Fruit fly (Drosophila melanogaster): ENCODE results near the gene CG12702.

Gene CG12702

DNA sequence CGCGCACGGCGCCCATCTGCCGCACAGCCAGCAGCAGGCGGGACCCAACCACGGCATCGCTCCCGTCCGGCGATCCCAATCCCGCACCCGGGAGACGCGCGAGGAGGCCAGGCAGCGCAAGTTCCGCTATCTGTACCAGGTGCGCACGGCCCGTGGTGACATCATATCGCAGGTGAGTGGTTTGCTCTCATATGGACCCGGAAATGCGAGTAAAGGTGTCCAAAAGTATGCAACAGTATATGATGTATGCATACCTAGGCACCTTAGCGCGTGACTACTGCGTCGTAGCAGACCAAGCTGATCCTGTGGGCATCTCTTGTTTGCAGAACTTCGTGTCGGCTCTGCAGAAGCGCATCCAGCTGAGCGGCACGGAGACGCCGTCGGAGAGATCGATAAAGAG, 26.8 kb downstream of the CG12702 start:
- no peak for TF ChIP-seq pad (GFP tag; optimal IDR thresholded peaks at IDR 0.05)
- TF ChIP-seq Mnt (GFP tag; optimal IDR thresholded peaks at IDR 0.05) = no peak
- no peak for TF ChIP-seq CG11617 (GFP tag; optimal IDR thresholded peaks at IDR 0.05)
- TF ChIP-seq CG33017 (tag; optimal IDR thresholded peaks at IDR 0.05) = no peak
- TF ChIP-seq CG7045 (GFP tag; optimal IDR thresholded peaks at IDR 0.05) = no peak
- no peak for TF ChIP-seq toe (GFP tag; optimal IDR thresholded peaks at IDR 0.05)
- no peak for TF ChIP-seq CG14711 (tag; optimal IDR thresholded peaks at IDR 0.05)
- TF ChIP-seq Crg-1 (GFP tag; optimal IDR thresholded peaks at IDR 0.05) = no peak
- TF ChIP-seq kay (GFP tag; ENCODE audit: borderline replicate concordance) = no peak
- no peak for TF ChIP-seq CG12768 (GFP tag; optimal IDR thresholded peaks at IDR 0.05)
- no peak for TF ChIP-seq bab1 (GFP tag; optimal IDR thresholded peaks at IDR 0.05)
- TF ChIP-seq tj (GFP tag; optimal IDR thresholded peaks at IDR 0.05) = no peak
- TF ChIP-seq CG7101 (tag; optimal IDR thresholded peaks at IDR 0.05) = no peak
- no peak for TF ChIP-seq cnc (optimal IDR thresholded peaks at IDR 0.05)
- no peak for TF ChIP-seq cic (GFP tag; optimal IDR thresholded peaks at IDR 0.05)
- TF ChIP-seq ovo (GFP tag; optimal IDR thresholded peaks at IDR 0.05) = no peak
- no peak for TF ChIP-seq CG1620 (GFP tag; optimal IDR thresholded peaks at IDR 0.05)
- no peak for TF ChIP-seq Clk (GFP tag; optimal IDR thresholded peaks at IDR 0.05)
- no peak for TF ChIP-seq Hr96 (GFP tag; optimal IDR thresholded peaks at IDR 0.05)

DNA sequence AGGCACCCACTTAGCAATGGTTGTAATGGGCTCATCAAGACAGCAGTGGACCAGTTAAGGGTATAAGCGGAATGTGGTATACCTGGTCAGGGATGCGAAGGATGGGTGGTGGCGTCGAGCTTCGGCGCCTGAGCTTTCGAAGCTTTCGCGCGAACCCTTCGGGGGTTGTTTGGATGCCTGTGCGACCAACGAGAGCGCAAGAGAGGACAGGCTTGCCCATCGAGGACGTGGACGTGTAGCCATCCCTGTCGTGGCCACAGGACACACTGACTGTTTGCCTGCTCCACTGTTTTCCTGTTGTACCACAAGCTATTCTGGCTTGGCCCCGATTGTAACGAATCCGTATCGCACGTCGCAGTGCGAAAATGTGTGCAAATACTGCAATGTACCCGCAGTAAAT, 29.4 kb downstream of the CG12702 start, which contains the start of gene CG14234:
TSS of gene CG14234 (plus strand) at position 301 of the 400 bp plus-strand sequence.
- TF ChIP-seq CG12768 (GFP tag; optimal IDR thresholded peaks at IDR 0.05) = no peak
- TF ChIP-seq CG33017 (tag; optimal IDR thresholded peaks at IDR 0.05) = no peak
- no peak for TF ChIP-seq CG7101 (tag; optimal IDR thresholded peaks at IDR 0.05)
- TF ChIP-seq CG14711 (tag; optimal IDR thresholded peaks at IDR 0.05) = no peak
- TF ChIP-seq bab1 (GFP tag; optimal IDR thresholded peaks at IDR 0.05) = no peak
- no peak for TF ChIP-seq Mnt (GFP tag; optimal IDR thresholded peaks at IDR 0.05)
- TF ChIP-seq cnc (optimal IDR thresholded peaks at IDR 0.05) = no peak
- TF ChIP-seq CG1620 (GFP tag; optimal IDR thresholded peaks at IDR 0.05) = no peak
- no peak for TF ChIP-seq CG11617 (GFP tag; optimal IDR thresholded peaks at IDR 0.05)
- TF ChIP-seq Hr96 (GFP tag; optimal IDR thresholded peaks at IDR 0.05) = no peak
- TF ChIP-seq Clk (GFP tag; optimal IDR thresholded peaks at IDR 0.05) = no peak
- no peak for TF ChIP-seq ovo (GFP tag; optimal IDR thresholded peaks at IDR 0.05)
- TF ChIP-seq Crg-1 (GFP tag; optimal IDR thresholded peaks at IDR 0.05) = no peak
- no peak for TF ChIP-seq cic (GFP tag; optimal IDR thresholded peaks at IDR 0.05)
- TF ChIP-seq tj (GFP tag; optimal IDR thresholded peaks at IDR 0.05) = no peak
- no peak for TF ChIP-seq pad (GFP tag; optimal IDR thresholded peaks at IDR 0.05)
- no peak for TF ChIP-seq CG5204 (GFP tag; optimal IDR thresholded peaks at IDR 0.05)
- no peak for TF ChIP-seq toe (GFP tag; optimal IDR thresholded peaks at IDR 0.05)
- TF ChIP-seq kay (GFP tag; ENCODE audit: borderline replicate concordance) = no peak

DNA sequence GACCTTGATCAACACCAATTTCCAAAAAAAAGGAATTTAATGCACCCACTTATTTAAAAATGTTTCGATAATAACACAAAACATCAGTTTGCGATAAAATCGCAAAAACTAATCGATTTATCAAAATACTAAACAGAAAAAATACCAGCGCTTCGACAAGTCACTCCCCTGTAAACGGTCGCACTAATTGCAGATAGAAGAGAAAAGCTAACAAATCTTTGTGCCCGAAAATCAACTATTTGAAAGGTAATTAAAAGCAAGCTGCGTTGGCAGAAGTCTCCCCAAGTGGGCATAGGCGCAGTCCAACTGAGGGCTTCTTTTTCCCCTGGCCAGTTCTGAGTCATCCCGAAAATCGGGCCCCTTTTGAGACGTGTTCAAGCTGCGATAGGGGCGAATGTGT, 33.8 kb downstream of the CG12702 start, which contains the start of gene AP-1-2beta:
TSS of gene AP-1-2beta (plus strand) at position 161 of the 400 bp plus-strand sequence.
- no peak for TF ChIP-seq tj (GFP tag; optimal IDR thresholded peaks at IDR 0.05)
- TF ChIP-seq CG7101 (tag; optimal IDR thresholded peaks at IDR 0.05) = no peak
- TF ChIP-seq ovo (GFP tag; optimal IDR thresholded peaks at IDR 0.05) = no peak
- peak; percentile 7 for TF ChIP-seq Mnt (GFP tag; optimal IDR thresholded peaks at IDR 0.05)
- TF ChIP-seq Clk (GFP tag; optimal IDR thresholded peaks at IDR 0.05) = no peak
- no peak for TF ChIP-seq CG5204 (GFP tag; optimal IDR thresholded peaks at IDR 0.05)
- no peak for TF ChIP-seq CG14711 (tag; optimal IDR thresholded peaks at IDR 0.05)
- no peak for TF ChIP-seq Crg-1 (GFP tag; optimal IDR thresholded peaks at IDR 0.05)

DNA sequence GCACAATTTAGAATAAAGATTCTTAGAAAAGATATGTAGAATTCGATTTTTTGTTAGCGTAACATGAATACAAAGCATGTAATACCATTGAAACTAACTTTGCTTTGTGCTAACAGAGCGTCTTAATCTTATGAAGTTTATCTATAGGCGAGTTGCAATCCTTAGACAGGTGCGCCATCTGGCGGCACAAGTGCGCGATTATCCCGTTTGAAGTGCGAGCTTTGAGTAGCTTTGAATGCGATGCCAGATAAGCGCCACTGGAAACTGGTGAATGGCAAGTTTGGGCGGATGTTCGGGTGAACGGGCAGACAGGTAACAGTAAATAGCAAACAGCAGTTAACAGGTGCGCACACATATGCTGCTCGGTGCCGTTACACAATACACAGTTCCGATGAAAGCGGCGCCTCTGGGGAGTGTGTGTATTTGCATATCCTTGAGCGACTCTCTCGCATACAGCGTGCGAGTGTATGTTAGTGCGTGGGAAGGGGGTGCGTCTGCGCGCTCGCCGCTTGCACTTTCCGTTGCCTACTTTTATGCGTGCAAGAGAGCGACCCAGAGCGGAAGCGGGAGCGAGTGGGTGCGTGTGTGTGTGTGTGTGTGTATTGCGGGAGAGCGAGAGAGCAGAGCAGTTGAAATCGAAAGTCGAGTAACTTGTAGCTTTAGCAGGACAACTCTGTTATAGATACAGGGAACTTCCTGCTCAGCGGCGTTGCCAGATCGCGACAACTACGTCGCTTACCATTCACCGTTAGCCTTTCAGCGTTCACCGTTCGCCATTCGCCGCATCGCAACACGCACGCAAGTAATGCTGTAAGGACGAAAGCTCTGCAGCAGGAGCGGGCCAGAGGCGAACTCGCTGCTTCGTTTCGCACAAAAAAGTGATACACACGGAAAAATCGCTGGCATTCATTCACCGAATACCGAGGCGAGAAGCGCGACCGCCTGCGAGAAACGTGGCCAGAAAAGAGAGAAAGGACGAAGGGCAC, 46.4 kb downstream of the CG12702 start, which contains the start of gene CG12531:
TSS of gene CG12531 (plus strand) at position 936 of the 986 bp plus-strand sequence.
- TF ChIP-seq Hr96 (GFP tag; optimal IDR thresholded peaks at IDR 0.05) (no peak), CG7045 (GFP tag; optimal IDR thresholded peaks at IDR 0.05) (no peak), cic (GFP tag; optimal IDR thresholded peaks at IDR 0.05) (no peak), Clk (GFP tag; optimal IDR thresholded peaks at IDR 0.05) (no peak), toe (GFP tag; optimal IDR thresholded peaks at IDR 0.05) (no peak), Crg-1 (GFP tag; optimal IDR thresholded peaks at IDR 0.05) (no peak), CG14711 (tag; optimal IDR thresholded peaks at IDR 0.05) (no peak), Mnt (GFP tag; optimal IDR thresholded peaks at IDR 0.05) (no peak), CG12768 (GFP tag; optimal IDR thresholded peaks at IDR 0.05) (no peak), CG33017 (tag; optimal IDR thresholded peaks at IDR 0.05) (no peak), CG5204 (GFP tag; optimal IDR thresholded peaks at IDR 0.05) (no peak), CG7101 (tag; optimal IDR thresholded peaks at IDR 0.05) (no peak), kay (GFP tag; ENCODE audit: borderline replicate concordance) (no peak), pad (GFP tag; optimal IDR thresholded peaks at IDR 0.05) (no peak), ovo (GFP tag; optimal IDR thresholded peaks at IDR 0.05) (no peak), CG1620 (GFP tag; optimal IDR thresholded peaks at IDR 0.05) (no peak), CG11617 (GFP tag; optimal IDR thresholded peaks at IDR 0.05) (no peak), tj (GFP tag; optimal IDR thresholded peaks at IDR 0.05) (no peak)

DNA sequence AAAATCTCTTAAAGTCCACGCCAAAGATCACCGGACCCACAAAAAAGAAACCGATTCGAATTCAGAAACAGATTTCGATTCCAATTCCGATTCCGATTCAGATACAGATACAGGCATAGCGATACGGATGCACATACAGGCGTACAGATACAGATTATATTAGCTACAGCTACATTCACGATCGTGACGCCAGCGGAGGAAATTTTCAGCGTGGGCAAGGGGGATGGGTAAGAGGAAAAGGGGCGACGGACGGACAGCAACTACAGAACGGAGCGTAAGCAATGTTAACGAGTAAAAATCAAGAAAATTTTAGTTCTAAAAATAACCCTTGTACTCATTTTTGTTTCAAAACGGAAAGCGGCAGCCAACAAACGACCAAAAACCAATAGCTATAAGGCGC, 47.6 kb downstream of the CG12702 start:
- TF ChIP-seq CG14711 (tag; optimal IDR thresholded peaks at IDR 0.05) (no peak), Hr96 (GFP tag; optimal IDR thresholded peaks at IDR 0.05) (peak; percentile 5), Crg-1 (GFP tag; optimal IDR thresholded peaks at IDR 0.05) (no peak)
